Fruit fly (Drosophila melanogaster) whole organism, embryonic: ENCODE measurements around the gene JMJD5.

Experiments
- BtbVII ChIP-seq: fragments of 200-800 bp; sonication (Bioruptor generic); optimal IDR thresholded peaks from 3 replicates; lab custom pipeline; 2017; ENCODE audit warnings: missing biosample characterization, mild to moderate bottlenecking, missing genetic modification characterization
- Bteb2 ChIP-seq: fragments of 200-800 bp; sonication (Bioruptor generic); optimal IDR thresholded peaks from 2 replicates; lab custom pipeline; 2016; ENCODE audit warnings: missing biosample characterization, missing genetic modification characterization
- CG1024 ChIP-seq: fragments of 200-800 bp; sonication (Bioruptor generic); IDR thresholded peaks from 2 replicates; pipeline ENCODE4 v1.3.6; 2022; ENCODE audit warnings: missing biosample characterization, missing genetic modification characterization
- CG10267 ChIP-seq: fragments of 200-800 bp; sonication (Bioruptor generic); optimal IDR thresholded peaks from 2 replicates; lab custom pipeline; 2018; ENCODE audit warnings: missing biosample characterization, mild to moderate bottlenecking, missing genetic modification characterization, moderate library complexity
- CG10274 ChIP-seq: fragments of 200-800 bp; sonication (Bioruptor generic); optimal IDR thresholded peaks from 3 replicates; lab custom pipeline; 2017; ENCODE audit warnings: missing biosample characterization, mild to moderate bottlenecking, missing genetic modification characterization
- CG10565 ChIP-seq: fragments of 200-800 bp; sonication (Bioruptor generic); optimal IDR thresholded peaks from 3 replicates; lab custom pipeline; 2016; ENCODE audit warnings: missing biosample characterization, mild to moderate bottlenecking, missing genetic modification characterization
- CG11696 ChIP-seq: fragments of 200-800 bp; sonication (Bioruptor generic); IDR thresholded peaks from 2 replicates; pipeline ENCODE4 v1.3.6; 2022; ENCODE audit warnings: missing biosample characterization, missing genetic modification characterization
- CG13123 ChIP-seq: fragments of 200-800 bp; sonication (Bioruptor generic); optimal IDR thresholded peaks from 2 replicates; lab custom pipeline; 2016; ENCODE audit warnings: missing biosample characterization, missing genetic modification characterization
- CG13775 ChIP-seq: fragments of 200-800 bp; sonication (Bioruptor generic); optimal IDR thresholded peaks from 3 replicates; lab custom pipeline; 2017; ENCODE audit warnings: missing biosample characterization, mild to moderate bottlenecking, missing genetic modification characterization
- CG14050 ChIP-seq: fragments of 200-800 bp; sonication (Bioruptor generic); IDR thresholded peaks from 3 replicates; pipeline ENCODE4 v1.3.6; 2022; ENCODE audit warnings: missing biosample characterization, missing genetic modification characterization
- CG14441 ChIP-seq: fragments of 200-800 bp; sonication (Bioruptor generic); IDR thresholded peaks from 2 replicates; pipeline ENCODE4 v1.3.6; 2022; ENCODE audit warnings: missing biosample characterization, missing genetic modification characterization
- CG1647 ChIP-seq: fragments of 200-800 bp; sonication (Bioruptor generic); optimal IDR thresholded peaks from 3 replicates; lab custom pipeline; 2016; ENCODE audit warnings: missing biosample characterization, missing genetic modification characterization
- CG16863 ChIP-seq: fragments of 200-800 bp; sonication (Bioruptor generic); optimal IDR thresholded peaks from 3 replicates; lab custom pipeline; 2016; ENCODE audit warnings: missing biosample characterization, missing genetic modification characterization
- CG18619 ChIP-seq: fragments of 200-800 bp; sonication (Bioruptor generic); optimal IDR thresholded peaks from 3 replicates; lab custom pipeline; 2017; ENCODE audit warnings: missing biosample characterization, mild to moderate bottlenecking, missing genetic modification characterization
- CG2199 ChIP-seq: fragments of 200-800 bp; sonication (Bioruptor generic); IDR thresholded peaks from 3 replicates; pipeline ENCODE4 v1.3.6; 2022; ENCODE audit warnings: missing biosample characterization, missing genetic modification characterization
- CG2875 ChIP-seq: fragments of 200-800 bp; sonication (Bioruptor generic); optimal IDR thresholded peaks from 2 replicates; lab custom pipeline; 2017; ENCODE audit warnings: missing biosample characterization, mild to moderate bottlenecking, missing genetic modification characterization, missing genetic modification reagents
- CG30020 ChIP-seq: fragments of 200-800 bp; optimal IDR thresholded peaks from 2 replicates; lab custom pipeline; 2019; ENCODE audit warnings: missing biosample characterization, mild to moderate bottlenecking, missing genetic modification characterization, moderate library complexity
- CG31388 ChIP-seq: fragments of 200-800 bp; sonication (Bioruptor generic); optimal IDR thresholded peaks from 2 replicates; lab custom pipeline; 2016; ENCODE audit warnings: missing biosample characterization, missing genetic modification characterization
- CG5245 ChIP-seq: fragments of 200-800 bp; sonication (Bioruptor generic); optimal IDR thresholded peaks from 3 replicates; lab custom pipeline; 2016; ENCODE audit warnings: missing biosample characterization, missing genetic modification characterization
- CG6254 ChIP-seq: fragments of 200-800 bp; sonication (Bioruptor generic); optimal IDR thresholded peaks from 3 replicates; lab custom pipeline; 2017; ENCODE audit warnings: mild to moderate bottlenecking, missing biosample characterization, missing genetic modification reagents, missing genetic modification characterization
- CG6765 ChIP-seq: fragments of 200-800 bp; sonication (Bioruptor generic); optimal IDR thresholded peaks from 3 replicates; lab custom pipeline; 2017; ENCODE audit warnings: missing biosample characterization, mild to moderate bottlenecking, missing genetic modification characterization
- CG6813 ChIP-seq: fragments of 200-800 bp; sonication (Bioruptor generic); optimal IDR thresholded peaks from 2 replicates; lab custom pipeline; 2017; ENCODE audit warnings: missing biosample characterization, missing genetic modification characterization, mild to moderate bottlenecking, moderate library complexity, missing genetic modification reagents
- CG7556 ChIP-seq: fragments of 200-800 bp; sonication (Bioruptor generic); optimal IDR thresholded peaks from 2 replicates; lab custom pipeline; 2017; ENCODE audit warnings: missing biosample characterization, mild to moderate bottlenecking, missing genetic modification characterization
- CG8924 ChIP-seq: fragments of 200-800 bp; optimal IDR thresholded peaks from 3 replicates; lab custom pipeline; 2019; ENCODE audit warnings: missing biosample characterization, mild to moderate bottlenecking, missing genetic modification characterization, moderate library complexity
- CTCF ChIP-seq: fragments of 200-800 bp; sonication (Bioruptor generic); optimal IDR thresholded peaks from 2 replicates; lab custom pipeline; 2017; ENCODE audit warnings: missing biosample characterization, mild to moderate bottlenecking, missing genetic modification characterization, moderate library complexity
- Chrac-16 ChIP-seq: fragments of 200-800 bp; sonication (Bioruptor generic); optimal IDR thresholded peaks from 3 replicates; lab custom pipeline; 2016; ENCODE audit warnings: missing biosample characterization, missing genetic modification characterization
- CkIIα-i1 ChIP-seq: fragments of 200-800 bp; sonication (Bioruptor generic); IDR thresholded peaks from 2 replicates; pipeline ENCODE4 v1.3.6; 2022; ENCODE audit warnings: missing biosample characterization, missing genetic modification characterization
- Dad ChIP-seq: fragments of 200-800 bp; sonication (Bioruptor generic); optimal IDR thresholded peaks from 3 replicates; lab custom pipeline; 2016; ENCODE audit warnings: missing biosample characterization, missing genetic modification characterization
- Dp ChIP-seq: fragments of 200-800 bp; sonication (Bioruptor generic); optimal IDR thresholded peaks from 2 replicates; lab custom pipeline; 2018; ENCODE audit warnings: missing biosample characterization, mild to moderate bottlenecking, missing genetic modification characterization, moderate library complexity
- HLH4C ChIP-seq: fragments of 200-800 bp; sonication (Bioruptor generic); IDR thresholded peaks from 3 replicates; pipeline ENCODE4 v1.3.6; 2022; ENCODE audit warnings: missing biosample characterization, missing genetic modification characterization; ENCODE audit not compliant: partially characterized antibody
- Hr3 ChIP-seq: fragments of 200-800 bp; sonication (Bioruptor generic); optimal IDR thresholded peaks from 3 replicates; lab custom pipeline; 2016; ENCODE audit warnings: missing biosample characterization, missing genetic modification characterization
- Meics ChIP-seq: fragments of 200-800 bp; sonication (Bioruptor generic); optimal IDR thresholded peaks from 2 replicates; lab custom pipeline; 2017; ENCODE audit warnings: missing biosample characterization, mild to moderate bottlenecking, missing genetic modification characterization
- NFAT ChIP-seq: fragments of 200-800 bp; sonication (Bioruptor generic); IDR thresholded peaks from 2 replicates; pipeline ENCODE4 v1.3.6; 2022; ENCODE audit warnings: missing biosample characterization, missing genetic modification characterization
- Ravus ChIP-seq: fragments of 200-800 bp; sonication (Bioruptor generic); IDR thresholded peaks from 2 replicates; pipeline ENCODE4 v1.3.6; 2022; ENCODE audit warnings: missing biosample characterization, missing genetic modification characterization
- Tbp ChIP-seq: fragments of >200 bp; optimal IDR thresholded peaks from 2 replicates; lab custom pipeline; 2018; ENCODE audit warnings: missing biosample characterization, missing genetic modification characterization
- Usf ChIP-seq: fragments of 200-800 bp; sonication (Bioruptor generic); optimal IDR thresholded peaks from 2 replicates; lab custom pipeline; 2017; ENCODE audit warnings: missing genotype, missing biosample characterization, missing genetic modification characterization
- aop ChIP-seq: fragments of 200-800 bp; sonication (Bioruptor generic); IDR thresholded peaks from 2 replicates; pipeline ENCODE4 v1.3.6; 2022; ENCODE audit warnings: missing biosample characterization, missing genetic modification characterization
- chinmo ChIP-seq: fragments of 200-800 bp; sonication (Bioruptor generic); IDR thresholded peaks from 4 replicates; pipeline ENCODE4 v1.3.6; 2022; ENCODE audit warnings: missing biosample characterization, missing genetic modification characterization; ENCODE audit not compliant: partially characterized antibody
- chm ChIP-seq: fragments of 200-800 bp; sonication (Bioruptor generic); IDR thresholded peaks from 2 replicates; pipeline ENCODE4 v1.3.6; 2022; ENCODE audit warnings: missing biosample characterization, missing genetic modification characterization
- crp ChIP-seq, 2 experiments: fragments of 200-800 bp; sonication (Bioruptor generic); optimal IDR thresholded peaks; 2 replicates in 1 of 2; 3 replicates in 1 of 2; lab custom pipeline; 2017; ENCODE audit warnings: missing biosample characterization in 2 of 2, missing genetic modification characterization in 2 of 2, mild to moderate bottlenecking in 1 of 2, moderate library complexity in 1 of 2
- dati ChIP-seq: fragments of 200-800 bp; sonication (Bioruptor generic); IDR thresholded peaks from 2 replicates; pipeline ENCODE4 v1.3.6; 2022; ENCODE audit warnings: missing biosample characterization, missing genetic modification characterization
- grau ChIP-seq: fragments of 200-800 bp; optimal IDR thresholded peaks from 3 replicates; lab custom pipeline; 2019; ENCODE audit warnings: missing biosample characterization, mild to moderate bottlenecking, missing genetic modification characterization, moderate library complexity
- knrl ChIP-seq: fragments of 200-800 bp; sonication (Bioruptor generic); IDR thresholded peaks from 3 replicates; pipeline ENCODE4 v1.3.6; 2022; ENCODE audit warnings: missing biosample characterization, missing genetic modification characterization; ENCODE audit not compliant: partially characterized antibody
- mld ChIP-seq: fragments of 200-800 bp; sonication (Bioruptor generic); IDR thresholded peaks from 3 replicates; pipeline ENCODE4 v1.3.6; 2022; ENCODE audit warnings: missing biosample characterization, missing genetic modification characterization; ENCODE audit not compliant: partially characterized antibody
- odd ChIP-seq: fragments of 200-800 bp; sonication (Bioruptor generic); optimal IDR thresholded peaks from 2 replicates; lab custom pipeline; 2017; ENCODE audit warnings: missing biosample characterization, mild to moderate bottlenecking, missing genetic modification characterization
- pnt ChIP-seq: fragments of 200-800 bp; sonication (Bioruptor generic); optimal IDR thresholded peaks from 3 replicates; lab custom pipeline; 2016; ENCODE audit warnings: missing biosample characterization, missing genetic modification characterization
- ranshi ChIP-seq: fragments of 200-800 bp; sonication (Bioruptor generic); IDR thresholded peaks from 2 replicates; pipeline ENCODE4 v1.3.6; 2022; ENCODE audit warnings: missing biosample characterization, missing genetic modification characterization
- slbo ChIP-seq: fragments of 200-800 bp; sonication (Bioruptor generic); IDR thresholded peaks from 2 replicates; pipeline ENCODE4 v1.3.6; 2022; ENCODE audit warnings: missing biosample characterization, missing genetic modification characterization
- trh ChIP-seq: fragments of 200-800 bp; sonication (Bioruptor generic); optimal IDR thresholded peaks from 2 replicates; lab custom pipeline; 2016; ENCODE audit warnings: missing biosample characterization, missing genetic modification characterization

The JMJD5 gene

DNA sequence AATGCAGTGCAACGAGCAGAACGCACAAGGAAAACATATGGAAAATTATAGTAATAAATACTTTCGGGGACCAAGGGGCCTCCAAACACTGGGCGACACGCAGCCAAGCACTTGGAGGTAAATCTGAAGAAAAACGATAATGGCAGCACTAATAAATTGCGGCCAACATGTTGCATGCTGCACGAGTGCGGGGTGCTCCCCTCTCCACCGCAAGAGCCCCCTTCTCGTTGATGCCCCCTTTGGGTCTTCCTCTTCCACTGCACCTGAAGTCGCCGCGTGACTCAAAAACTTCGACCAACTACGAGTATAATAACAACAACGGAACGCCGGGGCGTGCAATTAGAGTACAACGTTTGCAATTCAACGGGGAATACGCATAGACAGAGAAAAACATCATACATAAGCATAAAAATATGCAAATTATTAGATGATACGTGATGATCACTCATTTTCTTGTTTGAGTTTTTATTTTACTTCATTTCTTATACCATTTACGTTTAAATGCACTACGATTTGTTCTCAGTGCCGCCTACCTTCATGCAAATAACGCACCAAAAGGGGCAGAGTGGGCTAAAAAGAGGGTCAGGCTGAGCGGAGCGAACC lies 39.2 kb downstream of the JMJD5 start (continued):
- TF ChIP-seq CG6765 = no peak
- TF ChIP-seq trh (GFP tag; lab: Kevin White, UChicago) = no peak
- no peak for TF ChIP-seq Usf (GFP tag; lab: Kevin White, UChicago)
- TF ChIP-seq CG13123 (GFP tag; lab: Kevin White, UChicago) = no peak
- no peak for TF ChIP-seq Ravus
- TF ChIP-seq NFAT (GFP tag; lab: Robert Waterston, UW) = no peak
- TF ChIP-seq CG6813 (GFP tag; lab: Kevin White, UChicago) = no peak

DNA sequence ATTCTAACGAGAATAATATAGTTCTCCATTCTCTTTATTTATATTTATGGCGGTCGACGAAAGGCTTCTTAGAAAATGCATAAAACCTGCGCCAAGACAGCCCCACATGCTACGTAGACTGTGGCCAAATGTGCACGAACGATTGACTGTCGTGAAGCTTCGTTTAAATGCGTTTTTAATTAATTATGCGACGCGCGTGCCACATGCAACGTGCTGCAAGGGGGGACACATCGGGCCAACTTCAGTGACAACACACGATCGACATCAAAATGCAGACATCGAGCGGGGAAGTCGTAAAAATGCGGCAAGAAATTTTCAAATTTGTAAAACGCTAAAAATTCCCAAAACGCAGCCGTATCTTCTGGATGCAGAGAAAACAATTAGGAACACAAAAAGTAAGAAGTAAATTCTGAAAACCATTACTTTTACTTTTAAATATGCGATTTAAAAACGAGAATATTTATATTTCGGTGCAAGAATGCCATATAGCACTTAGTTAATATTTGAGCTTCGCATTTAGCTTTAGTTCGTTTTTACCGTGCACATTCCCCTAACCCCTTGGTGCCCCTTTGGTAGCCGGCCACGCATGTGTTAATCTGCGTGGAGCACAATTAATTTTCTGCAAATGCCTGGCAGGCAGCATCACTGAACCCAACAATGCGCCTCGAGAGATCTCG lies 41.2 kb downstream of the JMJD5 start:
- TF ChIP-seq CG16863 (GFP tag; lab: Kevin White, UChicago) = peak; percentile 19
- TF ChIP-seq ranshi = no peak
- TF ChIP-seq CG10267 (tag; lab: Kevin White, UChicago) = peak; percentile 23
- TF ChIP-seq CG10274 (GFP tag; lab: Kevin White, UChicago) = no peak
- peak; percentile 62 for TF ChIP-seq CG6254
- TF ChIP-seq CG5245 (GFP tag; lab: Kevin White, UChicago) = no peak
- TF ChIP-seq CG14441 (GFP tag; lab: Robert Waterston, UW) = no peak
- no peak for TF ChIP-seq HLH4C (GFP tag; lab: Robert Waterston, UW)
- peak; percentile 18 for TF ChIP-seq CG8924
- no peak for TF ChIP-seq CTCF
- TF ChIP-seq Hr3 (GFP tag; lab: Kevin White, UChicago) = no peak
- no peak for TF ChIP-seq Tbp (GFP tag; lab: Kevin White, UChicago)
- peak; percentile 12 for TF ChIP-seq CG18619 (GFP tag; lab: Kevin White, UChicago)
- no peak for TF ChIP-seq CG14050
- no peak for TF ChIP-seq mld (GFP tag; lab: Robert Waterston, UW)
- TF ChIP-seq Dp (GFP tag; lab: Kevin White, UChicago) = no peak
- TF ChIP-seq CG1024 (GFP tag; lab: Robert Waterston, UW) = peak; percentile 49; the same call in 1 of the 2 replicates
- TF ChIP-seq knrl = no peak
- no peak for TF ChIP-seq CG1647
- no peak for TF ChIP-seq CG11696 (GFP tag; lab: Robert Waterston, UW)
- TF ChIP-seq grau (tag; lab: Kevin White, UChicago) = no peak
- no peak for TF ChIP-seq CG13775
- 0 out of 2 replicates have a peak, but pooled peaks have one; percentile 14 for TF ChIP-seq chm (GFP tag; lab: Robert Waterston, UW)
- TF ChIP-seq Bteb2 (GFP tag; lab: Kevin White, UChicago) = no peak
- TF ChIP-seq CG2199 = no peak
- TF ChIP-seq aop (GFP tag; lab: Robert Waterston, UW) = no peak
- peak; percentile 22 for TF ChIP-seq CG2875 (GFP tag; lab: Kevin White, UChicago)
- no peak for TF ChIP-seq Dad
- TF ChIP-seq CG31388 (GFP tag; lab: Kevin White, UChicago) = no peak
- no peak for TF ChIP-seq dati (GFP tag; lab: Robert Waterston, UW)
- no peak for TF ChIP-seq CG30020 (tag; lab: Kevin White, UChicago)
- TF ChIP-seq crp (GFP tag; optimal IDR thresholded peaks at IDR 0.05; lab: Kevin White, UChicago) = no peak
- no peak for TF ChIP-seq CG10565 (GFP tag; lab: Kevin White, UChicago)
- peak; percentile 32 for TF ChIP-seq pnt (GFP tag; lab: Kevin White, UChicago)
- no peak for TF ChIP-seq Meics (GFP tag; lab: Kevin White, UChicago)
- no peak for TF ChIP-seq CkIIα-i1
- TF ChIP-seq BtbVII (GFP tag; lab: Kevin White, UChicago) = no peak
- peak; percentile 20 for TF ChIP-seq CG7556 (GFP tag; lab: Kevin White, UChicago)
- 0 out of 2 replicates have a peak, but pooled peaks have one; percentile 7 for TF ChIP-seq slbo (GFP tag; lab: Robert Waterston, UW)
- TF ChIP-seq chinmo (GFP tag; lab: Robert Waterston, UW) = no peak
- TF ChIP-seq Chrac-16 (GFP tag; lab: Kevin White, UChicago) = no peak
- no peak for TF ChIP-seq odd
